Fruit fly (Drosophila melanogaster) whole organism, embryonic: ENCODE measurements around the gene CG33969.

ENCODE experiments used
- Abd-B ChIP-seq: fragments of 200-800 bp; sonication (Bioruptor generic); optimal IDR thresholded peaks from 2 replicates; lab custom pipeline; 2018; ENCODE audit warnings: missing biosample characterization, mild to moderate bottlenecking, missing genetic modification characterization, moderate library complexity
- Blimp-1 ChIP-seq: fragments of 200-800 bp; sonication (Bioruptor generic); optimal IDR thresholded peaks from 3 replicates; lab custom pipeline; 2018; ENCODE audit warnings: missing biosample characterization, missing genetic modification characterization, mild to moderate bottlenecking, moderate library complexity, missing genetic modification reagents
- CG10147 ChIP-seq: fragments of 200-800 bp; sonication (Bioruptor generic); optimal IDR thresholded peaks from 2 replicates; lab custom pipeline; 2019; ENCODE audit warnings: missing biosample characterization, mild to moderate bottlenecking, missing genetic modification characterization, moderate library complexity
- CG10321 ChIP-seq: fragments of 200-800 bp; sonication (Bioruptor generic); IDR thresholded peaks from 2 replicates; pipeline ENCODE4 v1.3.6; 2022; ENCODE audit warnings: missing biosample characterization, missing genetic modification characterization
- CG10366 ChIP-seq: fragments of 200-800 bp; sonication (Bioruptor generic); IDR thresholded peaks from 2 replicates; pipeline ENCODE4 v1.3.6; 2022; ENCODE audit warnings: missing biosample characterization, missing genetic modification characterization
- CG10979 ChIP-seq: fragments of 200-800 bp; sonication (Bioruptor generic); optimal IDR thresholded peaks from 2 replicates; lab custom pipeline; 2018; ENCODE audit warnings: missing biosample characterization, mild to moderate bottlenecking, missing genetic modification characterization, moderate library complexity
- CG11093 ChIP-seq: fragments of 200-800 bp; sonication (Bioruptor generic); IDR thresholded peaks from 3 replicates; pipeline ENCODE4 v1.3.6; 2022; ENCODE audit warnings: missing biosample characterization, missing genetic modification characterization
- CG11456 ChIP-seq: fragments of 200-800 bp; sonication (Bioruptor generic); IDR thresholded peaks from 3 replicates; pipeline ENCODE4 v1.3.6; 2022; ENCODE audit warnings: missing biosample characterization, missing genetic modification characterization
- CG12299 ChIP-seq: fragments of 200-800 bp; sonication (Bioruptor generic); optimal IDR thresholded peaks from 2 replicates; lab custom pipeline; 2018; ENCODE audit warnings: missing biosample characterization, mild to moderate bottlenecking, missing genetic modification characterization
- CG14014 ChIP-seq: fragments of 200-800 bp; sonication (Bioruptor generic); IDR thresholded peaks from 2 replicates; pipeline ENCODE4 v1.3.6; 2022; ENCODE audit warnings: missing biosample characterization, missing genetic modification characterization
- CG15601 ChIP-seq: fragments of 200-800 bp; sonication (Bioruptor generic); optimal IDR thresholded peaks from 3 replicates; lab custom pipeline; 2019; ENCODE audit warnings: missing biosample characterization, mild to moderate bottlenecking, missing genetic modification characterization, moderate library complexity
- CG1647 ChIP-seq: fragments of 200-800 bp; sonication (Bioruptor generic); optimal IDR thresholded peaks from 3 replicates; lab custom pipeline; 2016; ENCODE audit warnings: missing biosample characterization, missing genetic modification characterization
- CG31441 ChIP-seq: fragments of 200-800 bp; sonication (Bioruptor generic); IDR thresholded peaks from 2 replicates; pipeline ENCODE4 v1.3.6; 2022; ENCODE audit warnings: missing biosample characterization, missing genetic modification characterization
- CG4820 ChIP-seq: fragments of 200-800 bp; sonication (Bioruptor generic); optimal IDR thresholded peaks from 3 replicates; lab custom pipeline; 2016; ENCODE audit warnings: missing biosample characterization, missing genetic modification characterization
- CG5245 ChIP-seq: fragments of 200-800 bp; sonication (Bioruptor generic); optimal IDR thresholded peaks from 3 replicates; lab custom pipeline; 2016; ENCODE audit warnings: missing biosample characterization, missing genetic modification characterization
- CG8924 ChIP-seq: fragments of 200-800 bp; optimal IDR thresholded peaks from 3 replicates; lab custom pipeline; 2019; ENCODE audit warnings: missing biosample characterization, mild to moderate bottlenecking, missing genetic modification characterization, moderate library complexity
- H2.0 ChIP-seq: fragments of 200-800 bp; sonication (Bioruptor generic); IDR thresholded peaks from 2 replicates; pipeline ENCODE4 v1.3.6; 2022; ENCODE audit warnings: missing biosample characterization, missing genetic modification characterization
- HLHmδ ChIP-seq: fragments of 200-800 bp; sonication (Bioruptor generic); optimal IDR thresholded peaks from 2 replicates; lab custom pipeline; 2018; ENCODE audit warnings: missing biosample characterization, mild to moderate bottlenecking, missing genetic modification characterization, moderate library complexity
- Lhr ChIP-seq: fragments of 200-800 bp; sonication (Bioruptor generic); optimal IDR thresholded peaks from 3 replicates; lab custom pipeline; 2017; ENCODE audit warnings: mild to moderate bottlenecking, missing biosample characterization, missing genetic modification reagents, missing genetic modification characterization
- Lpt ChIP-seq: fragments of >200 bp; optimal IDR thresholded peaks from 2 replicates; lab custom pipeline; 2018; ENCODE audit warnings: missing biosample characterization, missing genetic modification characterization
- Neu2 ChIP-seq: fragments of 200-800 bp; sonication (Bioruptor generic); optimal IDR thresholded peaks from 3 replicates; lab custom pipeline; 2016; ENCODE audit warnings: missing biosample characterization, missing genetic modification characterization, borderline replicate concordance
- Opbp ChIP-seq: fragments of 200-800 bp; sonication (Bioruptor generic); IDR thresholded peaks from 3 replicates; pipeline ENCODE4 v1.3.6; 2022; ENCODE audit warnings: missing biosample characterization, missing genetic modification characterization; ENCODE audit not compliant: partially characterized antibody
- PHDP ChIP-seq: fragments of 200-800 bp; sonication (Bioruptor generic); optimal IDR thresholded peaks from 3 replicates; lab custom pipeline; 2018; ENCODE audit warnings: missing biosample characterization, mild to moderate bottlenecking, missing genetic modification characterization, moderate library complexity
- Stat92E ChIP-seq, 3 experiments: fragments of >200 bp in 2 of 3; fragments of 200-800 bp in 1 of 3; sonication (Bioruptor generic) in 1 of 3; optimal IDR thresholded peaks; 2 replicates each; lab custom pipeline; 2017 to 2019; ENCODE audit warnings: missing biosample characterization in 3 of 3, missing genetic modification characterization in 3 of 3, mild to moderate bottlenecking in 1 of 3, moderate library complexity in 1 of 3
- Xbp1 ChIP-seq: fragments of 200-800 bp; sonication (Bioruptor generic); optimal IDR thresholded peaks from 3 replicates; lab custom pipeline; 2016; ENCODE audit warnings: missing biosample characterization, mild to moderate bottlenecking, missing genetic modification characterization
- aop ChIP-seq: fragments of 200-800 bp; sonication (Bioruptor generic); IDR thresholded peaks from 2 replicates; pipeline ENCODE4 v1.3.6; 2022; ENCODE audit warnings: missing biosample characterization, missing genetic modification characterization
- bowl ChIP-seq: fragments of 200-800 bp; sonication (Bioruptor generic); IDR thresholded peaks from 2 replicates; pipeline ENCODE4 v1.3.6; 2022; ENCODE audit warnings: missing biosample characterization, missing genetic modification characterization
- eyg ChIP-seq: fragments of 200-800 bp; sonication (Bioruptor generic); optimal IDR thresholded peaks from 3 replicates; lab custom pipeline; 2016; ENCODE audit warnings: missing biosample characterization, missing genetic modification characterization
- fd96Cb ChIP-seq: fragments of 200-800 bp; sonication (Bioruptor generic); optimal IDR thresholded peaks from 2 replicates; lab custom pipeline; 2018; ENCODE audit warnings: missing biosample characterization, mild to moderate bottlenecking, missing genetic modification characterization, moderate library complexity
- gce ChIP-seq: fragments of 200-800 bp; sonication (Bioruptor generic); IDR thresholded peaks from 3 replicates; pipeline ENCODE4 v1.3.6; 2022; ENCODE audit warnings: missing biosample characterization, missing genetic modification characterization
- hkb ChIP-seq, 2 experiments: fragments of 200-800 bp in 1 of 2; fragments of >200 bp in 1 of 2; sonication (Bioruptor generic) in 1 of 2; IDR thresholded peaks in 1 of 2; optimal IDR thresholded peaks in 1 of 2; 2 replicates each; pipeline versions ENCODE4 v1.3.6 to Lab custom; 2017 to 2022; ENCODE audit warnings: missing biosample characterization in 1 of 2, missing genetic modification characterization in 1 of 2
- kah ChIP-seq: fragments of 200-800 bp; sonication (Bioruptor generic); optimal IDR thresholded peaks from 2 replicates; lab custom pipeline; 2018; ENCODE audit warnings: missing biosample characterization, mild to moderate bottlenecking, missing genetic modification characterization
- maf-S ChIP-seq: fragments of 200-800 bp; sonication (Bioruptor generic); optimal IDR thresholded peaks from 2 replicates; lab custom pipeline; 2016; ENCODE audit warnings: missing biosample characterization, missing genetic modification characterization
- mld ChIP-seq: fragments of 200-800 bp; sonication (Bioruptor generic); IDR thresholded peaks from 3 replicates; pipeline ENCODE4 v1.3.6; 2022; ENCODE audit warnings: missing biosample characterization, missing genetic modification characterization; ENCODE audit not compliant: partially characterized antibody
- nau ChIP-seq: fragments of 200-800 bp; sonication (Bioruptor generic); optimal IDR thresholded peaks from 3 replicates; lab custom pipeline; 2017; ENCODE audit warnings: missing biosample characterization, mild to moderate bottlenecking, missing genetic modification characterization, missing genetic modification reagents
- nom ChIP-seq: fragments of 200-800 bp; sonication (Bioruptor generic); optimal IDR thresholded peaks from 2 replicates; lab custom pipeline; 2017; ENCODE audit warnings: missing biosample characterization, missing genetic modification characterization, mild to moderate bottlenecking, moderate library complexity, missing genetic modification reagents
- pan ChIP-seq, 4 experiments: fragments of >200 bp in 3 of 4; fragments of 200-800 bp in 1 of 4; sonication (Bioruptor generic) in 1 of 4; optimal IDR thresholded peaks in 3 of 4; IDR thresholded peaks in 1 of 4; 2 replicates each; pipeline versions ENCODE4 v1.3.6 to Lab custom; 2017 to 2022; ENCODE audit warnings: missing biosample characterization in 2 of 4, missing genetic modification characterization in 2 of 4, mixed read lengths in 1 of 4
- pho ChIP-seq: fragments of 200-800 bp; sonication (Bioruptor generic); optimal IDR thresholded peaks from 2 replicates; lab custom pipeline; 2016; ENCODE audit warnings: missing biosample characterization, missing genetic modification characterization
- salm ChIP-seq: fragments of 200-800 bp; sonication (Bioruptor generic); optimal IDR thresholded peaks from 2 replicates; lab custom pipeline; 2018; ENCODE audit warnings: missing biosample characterization, mild to moderate bottlenecking, missing genetic modification characterization
- schlank ChIP-seq: fragments of 200-800 bp; sonication (Bioruptor generic); optimal IDR thresholded peaks from 2 replicates; lab custom pipeline; 2018; ENCODE audit warnings: missing biosample characterization, mild to moderate bottlenecking, missing genetic modification characterization
- sens-2 ChIP-seq: fragments of 200-800 bp; sonication (Bioruptor generic); IDR thresholded peaks from 2 replicates; pipeline ENCODE4 v1.3.6; 2022; ENCODE audit warnings: missing biosample characterization, missing genetic modification characterization
- sima ChIP-seq: fragments of 200-800 bp; sonication (Bioruptor generic); optimal IDR thresholded peaks from 2 replicates; lab custom pipeline; 2016; ENCODE audit warnings: missing biosample characterization, missing genetic modification characterization
- toy ChIP-seq: fragments of 200-800 bp; sonication (Bioruptor generic); IDR thresholded peaks from 2 replicates; pipeline ENCODE4 v1.3.6; 2022; ENCODE audit warnings: missing biosample characterization, missing genetic modification characterization
- tx ChIP-seq: fragments of 200-800 bp; sonication (Bioruptor generic); optimal IDR thresholded peaks from 2 replicates; lab custom pipeline; 2016; ENCODE audit warnings: missing biosample characterization, missing genetic modification characterization
- usp ChIP-seq: fragments of >200 bp; optimal IDR thresholded peaks from 2 replicates; lab custom pipeline; 2017; ENCODE audit warnings: missing biosample characterization, missing genetic modification characterization
- wdn ChIP-seq: fragments of 200-800 bp; sonication (Bioruptor generic); IDR thresholded peaks from 2 replicates; pipeline ENCODE4 v1.3.6; 2022; ENCODE audit warnings: missing biosample characterization, missing genetic modification characterization
- z ChIP-seq: fragments of 200-800 bp; sonication (Bioruptor generic); IDR thresholded peaks from 3 replicates; pipeline ENCODE4 v1.3.6; 2022; ENCODE audit warnings: missing biosample characterization, missing genetic modification characterization

CG33969 gene

DNA sequence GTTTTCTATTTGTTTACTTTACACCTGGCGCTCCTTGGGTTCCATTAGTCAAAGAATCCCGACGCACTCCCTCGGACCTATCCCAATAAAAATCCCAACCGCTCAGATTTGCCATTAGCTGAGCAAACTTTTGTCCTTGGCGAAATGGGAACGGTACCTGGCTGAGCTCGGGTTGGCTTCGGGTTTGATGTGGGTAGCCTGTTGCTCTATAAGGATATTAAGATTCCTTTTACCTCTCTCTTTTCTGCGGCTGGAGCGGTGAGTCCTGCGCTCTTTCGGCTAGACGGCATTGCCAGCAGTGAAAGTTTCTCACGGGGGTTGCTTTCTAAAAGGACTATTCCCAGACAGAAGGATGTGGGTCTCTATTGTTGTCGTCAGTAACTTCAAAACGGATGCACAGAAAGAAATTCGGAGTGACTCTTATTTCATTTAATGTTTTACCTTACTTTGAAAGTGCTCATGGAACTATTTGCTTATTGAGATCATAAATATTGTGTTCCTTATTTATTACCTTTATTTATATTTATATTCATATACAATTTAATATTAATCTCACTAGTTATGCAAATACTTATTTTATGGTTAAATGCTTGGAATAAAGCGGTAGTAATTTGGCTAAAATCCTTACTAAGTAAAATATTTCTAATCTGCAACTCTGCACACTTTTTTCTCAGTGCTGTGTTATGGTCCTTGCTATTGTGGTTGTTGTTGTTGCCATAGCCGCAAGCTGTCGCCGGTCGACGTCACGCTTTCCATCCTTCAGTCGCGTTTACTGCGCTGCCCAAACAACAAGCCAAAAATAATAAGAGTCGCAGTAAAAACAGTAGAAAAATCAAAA, 48.5 kb upstream of the CG33969 start, which contains the start of gene CG5910 (continued):
- TF ChIP-seq z (GFP tag; lab: Robert Waterston, UW): no peak
- no peak for TF ChIP-seq CG1647
- TF ChIP-seq sens-2: peak; percentile 56
- TF ChIP-seq Opbp: no peak
- peak; percentile 64; the same call in 1 of the 3 replicates for TF ChIP-seq CG11093 (GFP tag; lab: Robert Waterston, UW)
- peak; percentile 69 for TF ChIP-seq kah
- peak; percentile 36; the same call in 1 of the 2 replicates for TF ChIP-seq toy (GFP tag; lab: Robert Waterston, UW)
- TF ChIP-seq tx: peak; percentile 14
- TF ChIP-seq CG31441 (GFP tag; lab: Robert Waterston, UW): peak; percentile 95
- TF ChIP-seq CG10321 (GFP tag; lab: Robert Waterston, UW): no peak
- TF ChIP-seq Lpt (GFP tag; lab: Kevin White, UChicago): no peak
- no peak for TF ChIP-seq hkb (optimal IDR thresholded peaks at IDR 0.05; lab: Kevin White, UChicago)
- peak; percentile 84 for TF ChIP-seq hkb (GFP tag; IDR thresholded peaks at IDR 0.05; lab: Robert Waterston, UW)
- TF ChIP-seq pho (GFP tag; lab: Kevin White, UChicago): peak; percentile 13
- peak; percentile 75 for TF ChIP-seq CG14014 (GFP tag; lab: Robert Waterston, UW)
- TF ChIP-seq nau (GFP tag; lab: Kevin White, UChicago): peak; percentile 53
- TF ChIP-seq pan (optimal IDR thresholded peaks at IDR 0.05; lab: Kevin White, UChicago): no peak
- peak in 1 of 2 experiments; percentile 73 for TF ChIP-seq pan (GFP tag; optimal IDR thresholded peaks at IDR 0.05 in 1 of 2, IDR thresholded peaks at IDR 0.05 in 1 of 2)
- TF ChIP-seq bowl (GFP tag; lab: Robert Waterston, UW): no peak
- peak in 1 of 3 experiments; percentile 7 for TF ChIP-seq Stat92E (GFP tag; optimal IDR thresholded peaks at IDR 0.05; lab: Kevin White, UChicago)
- peak; percentile 90 for TF ChIP-seq CG15601 (tag; lab: Kevin White, UChicago)
- TF ChIP-seq Blimp-1 (GFP tag; lab: Kevin White, UChicago): no peak
- TF ChIP-seq PHDP (tag; lab: Kevin White, UChicago): peak; percentile 91
- TF ChIP-seq schlank (tag; lab: Kevin White, UChicago): peak; percentile 32
- peak; percentile 66 for TF ChIP-seq CG10366 (GFP tag; lab: Robert Waterston, UW)
- TF ChIP-seq maf-S (GFP tag; lab: Kevin White, UChicago): no peak
- TF ChIP-seq Abd-B (GFP tag; lab: Kevin White, UChicago): peak; percentile 89
- peak; percentile 95 for TF ChIP-seq CG10979 (tag; lab: Kevin White, UChicago)
- TF ChIP-seq CG12299: peak; percentile 87
- no peak for TF ChIP-seq HLHmδ
- TF ChIP-seq gce: 0 out of 3 replicates have a peak, but pooled peaks have one; percentile 52
- TF ChIP-seq nom (GFP tag; lab: Kevin White, UChicago): peak; percentile 40
- peak; percentile 79 for TF ChIP-seq salm (tag; lab: Kevin White, UChicago)
- peak; percentile 96 for TF ChIP-seq CG10147 (GFP tag; lab: Kevin White, UChicago)
- TF ChIP-seq Neu2 (GFP tag; lab: Kevin White, UChicago): no peak
- peak; percentile 64 for TF ChIP-seq H2.0 (GFP tag; lab: Robert Waterston, UW)
- no peak for TF ChIP-seq aop (GFP tag; lab: Robert Waterston, UW)
- no peak for TF ChIP-seq mld (GFP tag; lab: Robert Waterston, UW)
- TF ChIP-seq fd96Cb: peak; percentile 92
- TF ChIP-seq Lhr (GFP tag; lab: Kevin White, UChicago): peak; percentile 48
- TF ChIP-seq eyg (GFP tag; lab: Kevin White, UChicago): no peak
- no peak for TF ChIP-seq sima (GFP tag; lab: Kevin White, UChicago)
- peak; percentile 95 for TF ChIP-seq CG8924
- peak; percentile 83 for TF ChIP-seq Xbp1 (GFP tag; lab: Kevin White, UChicago)
- peak; percentile 72 for TF ChIP-seq wdn (GFP tag; lab: Robert Waterston, UW)
- TF ChIP-seq CG11456 (GFP tag; lab: Robert Waterston, UW): peak; percentile 63; the same call in 1 of the 3 replicates
- peak; percentile 62 for TF ChIP-seq CG5245 (GFP tag; lab: Kevin White, UChicago)
- TF ChIP-seq CG4820 (GFP tag; lab: Kevin White, UChicago): peak; percentile 79
- no peak for TF ChIP-seq usp (GFP tag; lab: Kevin White, UChicago)
